Fruit fly (Drosophila melanogaster) whole organism, prepupa: ENCODE results near the gene CG15822.

Source experiments
- CG10669 ChIP-seq: fragments of 200-800 bp; sonication (Bioruptor generic); optimal IDR thresholded peaks from 3 replicates; lab custom pipeline; 2018; ENCODE audit warnings: missing biosample characterization, mild to moderate bottlenecking, missing genetic modification characterization, moderate library complexity
- CG15336 ChIP-seq: fragments of 200-800 bp; sonication (Bioruptor generic); IDR thresholded peaks from 2 replicates; pipeline ENCODE4 v1.3.6; 2022; ENCODE audit warnings: missing biosample characterization, missing genetic modification characterization
- CG16779 ChIP-seq: fragments of 200-800 bp; sonication (Bioruptor generic); optimal IDR thresholded peaks from 3 replicates; lab custom pipeline; 2017; ENCODE audit warnings: missing biosample characterization, mild to moderate bottlenecking, missing genetic modification characterization
- CG8632 ChIP-seq: fragments of 200-800 bp; sonication (Bioruptor generic); optimal IDR thresholded peaks from 3 replicates; lab custom pipeline; 2016; ENCODE audit warnings: missing biosample characterization, missing genetic modification characterization
- Eip93F ChIP-seq: fragments of 200-800 bp; sonication (Bioruptor generic); optimal IDR thresholded peaks from 2 replicates; lab custom pipeline; 2016; ENCODE audit warnings: missing biosample characterization, mild to moderate bottlenecking, missing genetic modification characterization
- Hr39 ChIP-seq: fragments of 200-800 bp; sonication (Bioruptor generic); optimal IDR thresholded peaks from 2 replicates; lab custom pipeline; 2016; ENCODE audit warnings: missing biosample characterization, missing genetic modification characterization
- Lpt ChIP-seq: fragments of 200-800 bp; sonication (Bioruptor generic); optimal IDR thresholded peaks from 3 replicates; lab custom pipeline; 2016; ENCODE audit warnings: missing biosample characterization, missing genetic modification characterization
- Met ChIP-seq: fragments of 200-800 bp; sonication (Bioruptor generic); optimal IDR thresholded peaks from 3 replicates; lab custom pipeline; 2016; ENCODE audit warnings: missing biosample characterization, missing genetic modification characterization
- Sox102F ChIP-seq: fragments of 200-800 bp; sonication (Bioruptor generic); optimal IDR thresholded peaks from 2 replicates; lab custom pipeline; 2016; ENCODE audit warnings: missing biosample characterization, mild to moderate bottlenecking, missing genetic modification characterization
- eg ChIP-seq: fragments of 200-800 bp; sonication (Bioruptor generic); IDR thresholded peaks from 3 replicates; pipeline ENCODE4 v1.3.6; 2022; ENCODE audit warnings: missing biosample characterization, missing genetic modification characterization
- net ChIP-seq: fragments of 200-800 bp; sonication (Bioruptor generic); optimal IDR thresholded peaks from 3 replicates; lab custom pipeline; 2016; ENCODE audit warnings: missing biosample characterization, missing genetic modification characterization

DNA sequence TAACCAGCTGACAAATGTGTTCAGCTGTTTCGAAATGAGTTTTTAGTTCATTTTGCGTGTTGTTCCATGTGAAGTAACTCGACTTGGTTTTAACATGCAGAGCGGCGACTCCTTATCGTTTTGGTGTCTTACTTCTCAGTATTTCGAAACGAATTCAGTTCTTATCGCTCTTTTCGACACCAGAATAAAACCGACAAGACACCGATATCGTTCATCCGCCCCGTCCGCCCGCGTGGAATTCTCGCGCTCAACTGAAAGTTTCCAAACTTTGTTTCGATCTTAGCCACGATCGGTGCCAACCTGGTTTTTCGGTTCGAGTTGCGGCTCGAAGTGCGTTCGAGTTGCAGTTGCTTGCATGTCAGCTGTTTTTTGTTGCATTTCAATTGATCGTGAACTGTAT lies at the start of gene CG15822:
- TF ChIP-seq Eip93F (GFP tag; lab: Kevin White, UChicago): no peak
- TF ChIP-seq CG8632 (GFP tag; lab: Kevin White, UChicago): no peak
- no peak for TF ChIP-seq net
- no peak for TF ChIP-seq Sox102F
- TF ChIP-seq CG16779 (tag; lab: Kevin White, UChicago): no peak
- TF ChIP-seq Lpt (GFP tag; lab: Kevin White, UChicago): no peak
- TF ChIP-seq eg (GFP tag; lab: Robert Waterston, UW): peak; percentile 7; the same call in 1 of the 3 replicates
- no peak for TF ChIP-seq CG10669 (GFP tag; lab: Kevin White, UChicago)
- TF ChIP-seq Hr39 (GFP tag; lab: Kevin White, UChicago): no peak
- TF ChIP-seq CG15336 (GFP tag; lab: Robert Waterston, UW): no peak
- no peak for TF ChIP-seq Met (GFP tag; lab: Kevin White, UChicago)
